Fruit fly (Drosophila melanogaster) whole organism, embryonic: ENCODE results near the gene kirre.
A peak's percentile ranks its signal among the peaks of the same experiment; 100 is the strongest.

Experiments used
- Awh ChIP-seq: fragments of 200-800 bp; sonication (Bioruptor generic); IDR thresholded peaks from 2 replicates; pipeline ENCODE4, ENCODE4 v1.3.6; 2022; ENCODE audit warnings: missing biosample characterization, missing genetic modification characterization
- CG10274 ChIP-seq: fragments of 200-800 bp; sonication (Bioruptor generic); optimal IDR thresholded peaks from 3 replicates; lab custom pipeline; 2017; ENCODE audit warnings: missing biosample characterization, mild to moderate bottlenecking, missing genetic modification characterization
- CG10431 ChIP-seq: fragments of 200-800 bp; sonication (Bioruptor generic); optimal IDR thresholded peaks from 3 replicates; lab custom pipeline; 2018; ENCODE audit warnings: missing biosample characterization, mild to moderate bottlenecking, missing genetic modification characterization
- CG10565 ChIP-seq: fragments of 200-800 bp; sonication (Bioruptor generic); optimal IDR thresholded peaks from 3 replicates; lab custom pipeline; 2016; ENCODE audit warnings: missing biosample characterization, mild to moderate bottlenecking, missing genetic modification characterization
- CG12155 ChIP-seq: fragments of 200-800 bp; sonication (Bioruptor generic); optimal IDR thresholded peaks from 3 replicates; lab custom pipeline; 2016; ENCODE audit warnings: missing biosample characterization, missing genetic modification characterization
- CG12744 ChIP-seq: fragments of 200-800 bp; sonication (Bioruptor generic); optimal IDR thresholded peaks from 2 replicates; lab custom pipeline; 2016; ENCODE audit warnings: missing biosample characterization, missing genetic modification characterization
- CG13287 ChIP-seq: fragments of 200-800 bp; sonication (Bioruptor generic); IDR thresholded peaks from 2 replicates; pipeline ENCODE4 v1.3.6; 2022; ENCODE audit warnings: missing biosample characterization, missing genetic modification characterization; ENCODE audit not compliant: partially characterized antibody
- CG1602 ChIP-seq: fragments of 200-800 bp; sonication (Bioruptor generic); optimal IDR thresholded peaks from 3 replicates; lab custom pipeline; 2016; ENCODE audit warnings: missing biosample characterization, missing genetic modification characterization
- CG16863 ChIP-seq: fragments of 200-800 bp; sonication (Bioruptor generic); optimal IDR thresholded peaks from 3 replicates; lab custom pipeline; 2016; ENCODE audit warnings: missing biosample characterization, missing genetic modification characterization
- CG18262 ChIP-seq: fragments of 200-800 bp; optimal IDR thresholded peaks from 3 replicates; lab custom pipeline; 2019; ENCODE audit warnings: missing biosample characterization, mild to moderate bottlenecking, missing genetic modification characterization, moderate library complexity
- CG18476 ChIP-seq: fragments of 200-800 bp; sonication (Bioruptor generic); optimal IDR thresholded peaks from 2 replicates; lab custom pipeline; 2016; ENCODE audit warnings: missing biosample characterization, mild to moderate bottlenecking, missing genetic modification characterization
- CG2199 ChIP-seq: fragments of 200-800 bp; sonication (Bioruptor generic); IDR thresholded peaks from 3 replicates; pipeline ENCODE4 v1.3.6; 2022; ENCODE audit warnings: missing biosample characterization, missing genetic modification characterization
- CG2678 ChIP-seq: fragments of 200-800 bp; sonication (Bioruptor generic); optimal IDR thresholded peaks from 3 replicates; lab custom pipeline; 2019; ENCODE audit warnings: missing biosample characterization, mild to moderate bottlenecking, missing genetic modification characterization, moderate library complexity
- CG43689 ChIP-seq: fragments of 200-800 bp; sonication (Bioruptor generic); IDR thresholded peaks from 2 replicates; pipeline ENCODE4 v1.3.6; 2022; ENCODE audit warnings: missing biosample characterization, missing genetic modification characterization
- CG4730 ChIP-seq: fragments of 200-800 bp; sonication (Bioruptor generic); IDR thresholded peaks from 2 replicates; pipeline ENCODE4 v1.3.6; 2022; ENCODE audit warnings: missing biosample characterization, missing genetic modification characterization
- CG6254 ChIP-seq: fragments of 200-800 bp; sonication (Bioruptor generic); optimal IDR thresholded peaks from 3 replicates; lab custom pipeline; 2017; ENCODE audit warnings: mild to moderate bottlenecking, missing biosample characterization, missing genetic modification reagents, missing genetic modification characterization
- CG7745 ChIP-seq: fragments of 200-800 bp; sonication (Bioruptor generic); optimal IDR thresholded peaks from 2 replicates; lab custom pipeline; 2018; ENCODE audit warnings: missing biosample characterization, mild to moderate bottlenecking, missing genetic modification characterization, moderate library complexity
- CG9876 ChIP-seq: fragments of 200-800 bp; sonication (Bioruptor generic); optimal IDR thresholded peaks from 2 replicates; lab custom pipeline; 2016; ENCODE audit warnings: missing biosample characterization, missing genetic modification characterization
- D ChIP-seq, 2 experiments: fragments of 200-800 bp in 1 of 2; fragments of >200 bp in 1 of 2; sonication (Bioruptor generic) in 1 of 2; optimal IDR thresholded peaks; 2 replicates in 1 of 2; 3 replicates in 1 of 2; lab custom pipeline; 2017; ENCODE audit warnings: mild to moderate bottlenecking in 1 of 2, missing biosample characterization in 1 of 2, missing genetic modification characterization in 1 of 2, missing genetic modification reagents in 1 of 2
- Deaf1 ChIP-seq: fragments of 200-800 bp; optimal IDR thresholded peaks from 3 replicates; lab custom pipeline; 2019; ENCODE audit warnings: missing biosample characterization, mild to moderate bottlenecking, missing genetic modification characterization, moderate library complexity
- Dll ChIP-seq: fragments of 200-800 bp; sonication (Bioruptor generic); IDR thresholded peaks from 4 replicates; pipeline ENCODE4 v1.3.6; 2022; ENCODE audit warnings: missing biosample characterization, missing genetic modification characterization; ENCODE audit not compliant: partially characterized antibody
- HLH4C ChIP-seq: fragments of 200-800 bp; sonication (Bioruptor generic); IDR thresholded peaks from 3 replicates; pipeline ENCODE4 v1.3.6; 2022; ENCODE audit warnings: missing biosample characterization, missing genetic modification characterization; ENCODE audit not compliant: partially characterized antibody
- Hr78 ChIP-seq, 2 experiments: fragments of 200-800 bp in 1 of 2; fragments of >200 bp in 1 of 2; sonication (Bioruptor generic) in 1 of 2; optimal IDR thresholded peaks; 2 replicates each; lab custom pipeline; 2017 to 2019; ENCODE audit warnings: missing biosample characterization in 2 of 2, missing genetic modification characterization in 2 of 2, mild to moderate bottlenecking in 1 of 2, moderate library complexity in 1 of 2
- Lim3 ChIP-seq: fragments of 200-800 bp; sonication (Bioruptor generic); IDR thresholded peaks from 2 replicates; pipeline ENCODE4 v1.3.6; 2022; ENCODE audit warnings: missing biosample characterization, missing genetic modification characterization
- MESR4 ChIP-seq: fragments of 200-800 bp; sonication (Bioruptor generic); optimal IDR thresholded peaks from 2 replicates; lab custom pipeline; 2018; ENCODE audit warnings: missing biosample characterization, mild to moderate bottlenecking, missing genetic modification characterization, moderate library complexity
- Nf-YA ChIP-seq: fragments of 200-800 bp; sonication (Bioruptor generic); IDR thresholded peaks from 2 replicates; pipeline ENCODE4 v1.3.6; 2022; ENCODE audit warnings: missing biosample characterization, missing genetic modification characterization
- Oaz ChIP-seq: fragments of 200-800 bp; sonication (Bioruptor generic); IDR thresholded peaks from 2 replicates; pipeline ENCODE4 v1.3.6; 2022; ENCODE audit warnings: missing biosample characterization, missing genetic modification characterization
- PHDP ChIP-seq: fragments of 200-800 bp; sonication (Bioruptor generic); optimal IDR thresholded peaks from 3 replicates; lab custom pipeline; 2018; ENCODE audit warnings: missing biosample characterization, mild to moderate bottlenecking, missing genetic modification characterization, moderate library complexity
- Pdp1 ChIP-seq, 2 experiments: fragments of 200-800 bp; sonication (Bioruptor generic); optimal IDR thresholded peaks; 3 replicates each; lab custom pipeline; 2016; ENCODE audit warnings: missing biosample characterization in 2 of 2, missing genetic modification characterization in 2 of 2, mild to moderate bottlenecking in 1 of 2, moderate library complexity in 1 of 2
- abd-A ChIP-seq: fragments of 200-800 bp; sonication (Bioruptor generic); optimal IDR thresholded peaks from 3 replicates; lab custom pipeline; 2019; ENCODE audit warnings: missing biosample characterization, mild to moderate bottlenecking, missing genetic modification characterization, moderate library complexity
- bcd ChIP-seq: fragments of 200-800 bp; sonication (Bioruptor generic); optimal IDR thresholded peaks from 2 replicates; lab custom pipeline; 2017; ENCODE audit warnings: missing biosample characterization, mild to moderate bottlenecking, missing genetic modification characterization
- chinmo ChIP-seq: fragments of 200-800 bp; sonication (Bioruptor generic); IDR thresholded peaks from 4 replicates; pipeline ENCODE4 v1.3.6; 2022; ENCODE audit warnings: missing biosample characterization, missing genetic modification characterization; ENCODE audit not compliant: partially characterized antibody
- chm ChIP-seq: fragments of 200-800 bp; sonication (Bioruptor generic); IDR thresholded peaks from 2 replicates; pipeline ENCODE4 v1.3.6; 2022; ENCODE audit warnings: missing biosample characterization, missing genetic modification characterization
- ewg ChIP-seq: fragments of 200-800 bp; sonication (Bioruptor generic); optimal IDR thresholded peaks from 3 replicates; lab custom pipeline; 2017; ENCODE audit warnings: mild to moderate bottlenecking, missing biosample characterization, missing genetic modification reagents, missing genetic modification characterization
- fru ChIP-seq: fragments of >200 bp; optimal IDR thresholded peaks from 2 replicates; lab custom pipeline; 2017
- gcm ChIP-seq: fragments of 200-800 bp; sonication (Bioruptor generic); optimal IDR thresholded peaks from 2 replicates; lab custom pipeline; 2019; ENCODE audit warnings: missing biosample characterization, mild to moderate bottlenecking, missing genetic modification characterization, moderate library complexity
- grau ChIP-seq: fragments of 200-800 bp; optimal IDR thresholded peaks from 3 replicates; lab custom pipeline; 2019; ENCODE audit warnings: missing biosample characterization, mild to moderate bottlenecking, missing genetic modification characterization, moderate library complexity
- odd ChIP-seq: fragments of 200-800 bp; sonication (Bioruptor generic); optimal IDR thresholded peaks from 2 replicates; lab custom pipeline; 2017; ENCODE audit warnings: missing biosample characterization, mild to moderate bottlenecking, missing genetic modification characterization
- onecut ChIP-seq: fragments of 200-800 bp; sonication (Bioruptor generic); IDR thresholded peaks from 2 replicates; pipeline ENCODE4 v1.3.6; 2022; ENCODE audit warnings: missing biosample characterization, missing genetic modification characterization
- rib ChIP-seq: fragments of 200-800 bp; sonication (Bioruptor generic); IDR thresholded peaks from 2 replicates; pipeline ENCODE4 v1.3.6; 2022; ENCODE audit warnings: missing biosample characterization, missing genetic modification characterization
- run ChIP-seq: fragments of 200-800 bp; sonication (Bioruptor generic); optimal IDR thresholded peaks from 3 replicates; lab custom pipeline; 2018; ENCODE audit warnings: missing biosample characterization, mild to moderate bottlenecking, missing genetic modification characterization
- salm ChIP-seq: fragments of 200-800 bp; sonication (Bioruptor generic); optimal IDR thresholded peaks from 2 replicates; lab custom pipeline; 2018; ENCODE audit warnings: missing biosample characterization, mild to moderate bottlenecking, missing genetic modification characterization
- seq ChIP-seq: fragments of 200-800 bp; sonication (Bioruptor generic); IDR thresholded peaks from 2 replicates; pipeline ENCODE4 v1.3.6; 2022; ENCODE audit warnings: missing biosample characterization, missing genetic modification characterization
- slbo ChIP-seq: fragments of 200-800 bp; sonication (Bioruptor generic); IDR thresholded peaks from 2 replicates; pipeline ENCODE4 v1.3.6; 2022; ENCODE audit warnings: missing biosample characterization, missing genetic modification characterization
- sob ChIP-seq: fragments of 200-800 bp; sonication (Bioruptor generic); IDR thresholded peaks from 2 replicates; pipeline ENCODE4 v1.3.6; 2022; ENCODE audit warnings: missing biosample characterization, missing genetic modification characterization
- sr ChIP-seq: fragments of 200-800 bp; sonication (Bioruptor generic); IDR thresholded peaks from 3 replicates; pipeline ENCODE4 v1.3.6; 2022; ENCODE audit warnings: missing biosample characterization, missing genetic modification characterization
- trem ChIP-seq: fragments of 200-800 bp; optimal IDR thresholded peaks from 3 replicates; lab custom pipeline; 2019; ENCODE audit warnings: missing biosample characterization, mild to moderate bottlenecking, missing genetic modification characterization, moderate library complexity
- twi ChIP-seq: fragments of 200-800 bp; optimal IDR thresholded peaks from 2 replicates; lab custom pipeline; 2019; ENCODE audit warnings: missing biosample characterization, mild to moderate bottlenecking, missing genetic modification characterization, moderate library complexity

kirre gene

DNA sequence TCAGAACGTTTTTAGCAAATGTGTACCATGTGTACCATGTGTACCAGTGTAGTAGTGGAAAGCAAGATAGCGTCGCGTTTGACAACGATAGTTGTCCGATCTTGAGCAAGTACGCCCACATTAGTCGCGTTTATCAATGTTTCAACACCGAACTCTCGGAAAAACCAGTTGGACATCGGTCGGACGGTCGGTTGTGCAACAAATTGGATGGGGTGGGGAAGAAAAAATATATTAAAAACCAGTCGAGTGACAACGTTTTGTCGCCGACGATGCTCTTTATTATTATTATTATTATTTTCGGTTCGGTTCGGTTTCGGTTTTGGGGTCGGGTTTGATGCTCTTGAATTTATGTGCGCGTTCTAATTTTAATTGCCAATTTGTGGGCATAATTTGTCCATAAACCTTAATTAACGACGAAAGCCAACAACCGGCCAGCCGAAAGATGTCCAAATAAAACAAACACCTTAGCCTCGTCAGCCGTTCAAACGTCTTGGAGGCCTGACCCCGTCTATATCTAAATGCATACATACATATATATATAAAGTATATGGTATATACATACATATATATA, 302.6 kb downstream of the kirre start:
- TF ChIP-seq Awh (GFP tag; lab: Robert Waterston, UW) (peak; percentile 69; the same call in 1 of the 2 replicates), CG2199 (GFP tag; lab: Robert Waterston, UW) (no peak), Pdp1 (GFP tag; optimal IDR thresholded peaks at IDR 0.05; lab: Kevin White, UChicago) (peak in 1 of 2 experiments; percentile 53), twi (tag; lab: Kevin White, UChicago) (peak; percentile 55), chinmo (GFP tag; lab: Robert Waterston, UW) (0 out of 4 replicates have a peak, but pooled peaks have one; percentile 73), CG7745 (tag; lab: Kevin White, UChicago) (peak; percentile 24), Deaf1 (tag; lab: Kevin White, UChicago) (peak; percentile 54), onecut (GFP tag; lab: Robert Waterston, UW) (no peak), run (tag; lab: Kevin White, UChicago) (peak; percentile 49), sr (GFP tag; lab: Robert Waterston, UW) (0 out of 3 replicates have a peak, but pooled peaks have one; percentile 7), CG18476 (GFP tag; lab: Kevin White, UChicago) (no peak), Hr78 (GFP tag; optimal IDR thresholded peaks at IDR 0.05; lab: Kevin White, UChicago) (no peak), abd-A (tag; lab: Kevin White, UChicago) (peak; percentile 96), odd (no peak)
- TF ChIP-seq, all 482 proteins: peak for 9

DNA sequence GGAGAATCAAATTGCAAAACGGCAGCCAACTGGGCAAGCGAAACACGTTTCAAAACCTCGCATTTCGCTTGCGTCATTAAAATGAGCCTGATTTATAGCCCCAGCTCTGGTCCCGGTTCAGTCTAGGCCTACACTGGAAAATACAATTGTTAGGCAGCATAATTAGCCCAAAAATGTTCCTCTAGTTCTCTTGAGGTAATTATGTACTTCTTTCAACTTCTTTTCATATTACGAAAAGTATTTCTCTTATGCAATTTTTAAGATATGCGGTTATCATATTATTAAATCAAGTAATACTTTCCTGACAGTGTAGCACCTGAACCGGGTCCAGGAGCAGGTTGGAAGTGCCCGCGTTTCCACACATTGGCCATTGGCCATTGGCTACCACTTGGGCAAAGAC, 304.6 kb downstream of the kirre start:
- peak; percentile 9 for TF ChIP-seq grau
- TF ChIP-seq CG1602 (GFP tag; lab: Kevin White, UChicago): no peak
- TF ChIP-seq gcm: no peak
- no peak for TF ChIP-seq CG12155 (GFP tag; lab: Kevin White, UChicago)
- TF ChIP-seq trem (tag; lab: Kevin White, UChicago): no peak
- TF ChIP-seq Pdp1 (GFP tag; optimal IDR thresholded peaks at IDR 0.05; lab: Kevin White, UChicago): peak in 1 of 2 experiments; percentile 6
- TF ChIP-seq sob: no peak
- no peak for TF ChIP-seq D (optimal IDR thresholded peaks at IDR 0.05; lab: Kevin White, UChicago)
- no peak for TF ChIP-seq D (GFP tag; optimal IDR thresholded peaks at IDR 0.05; lab: Kevin White, UChicago)
- TF ChIP-seq rib (GFP tag; lab: Robert Waterston, UW): no peak
- no peak for TF ChIP-seq slbo (GFP tag; lab: Robert Waterston, UW)
- TF ChIP-seq CG10431: no peak
- no peak for TF ChIP-seq fru (lab: Kevin White, UChicago)
- TF ChIP-seq bcd (GFP tag; lab: Kevin White, UChicago): no peak
- TF ChIP-seq HLH4C: no peak
- TF ChIP-seq seq (GFP tag; lab: Robert Waterston, UW): no peak
- no peak for TF ChIP-seq chm (GFP tag; lab: Robert Waterston, UW)
- no peak for TF ChIP-seq ewg (GFP tag; lab: Kevin White, UChicago)
- no peak for TF ChIP-seq CG12744 (GFP tag; lab: Kevin White, UChicago)
- no peak for TF ChIP-seq CG6254 (GFP tag; lab: Kevin White, UChicago)
- TF ChIP-seq Dll: no peak
- no peak for TF ChIP-seq Lim3
- TF ChIP-seq CG2678 (tag; lab: Kevin White, UChicago): no peak
- TF ChIP-seq CG9876 (GFP tag; lab: Kevin White, UChicago): no peak
- no peak for TF ChIP-seq MESR4 (GFP tag; lab: Kevin White, UChicago)
- TF ChIP-seq CG16863 (GFP tag; lab: Kevin White, UChicago): no peak
- no peak for TF ChIP-seq Nf-YA (GFP tag; lab: Robert Waterston, UW)
- TF ChIP-seq salm (tag; lab: Kevin White, UChicago): no peak
- TF ChIP-seq CG10565 (GFP tag; lab: Kevin White, UChicago): no peak
- TF ChIP-seq CG10274 (GFP tag; lab: Kevin White, UChicago): no peak
- TF ChIP-seq CG13287 (GFP tag; lab: Robert Waterston, UW): no peak
- TF ChIP-seq Oaz (GFP tag; lab: Robert Waterston, UW): no peak
- TF ChIP-seq PHDP (tag; lab: Kevin White, UChicago): peak; percentile 8
- TF ChIP-seq CG4730: no peak
- TF ChIP-seq CG18262 (tag; lab: Kevin White, UChicago): peak; percentile 11
- TF ChIP-seq CG43689 (GFP tag; lab: Robert Waterston, UW): no peak
